Fruit fly (Drosophila melanogaster) whole organism, prepupa: Measurements from ENCODE around the gene CG1582.

Experiments used
- Blimp-1 ChIP-seq: fragments of 200-800 bp; sonication (Bioruptor generic); optimal IDR thresholded peaks from 3 replicates; lab custom pipeline; 2017; ENCODE audit warnings: missing biosample characterization, missing genetic modification characterization, mild to moderate bottlenecking, moderate library complexity, missing genetic modification reagents
- CG10631 ChIP-seq: fragments of 200-800 bp; sonication (Bioruptor generic); optimal IDR thresholded peaks from 2 replicates; lab custom pipeline; 2016; ENCODE audit warnings: missing biosample characterization, missing genetic modification characterization
- CG10669 ChIP-seq: fragments of 200-800 bp; sonication (Bioruptor generic); optimal IDR thresholded peaks from 3 replicates; lab custom pipeline; 2018; ENCODE audit warnings: missing biosample characterization, mild to moderate bottlenecking, missing genetic modification characterization, moderate library complexity
- CG11294 ChIP-seq: fragments of 200-800 bp; sonication (Bioruptor generic); IDR thresholded peaks from 2 replicates; pipeline ENCODE4 v1.3.6; 2022; ENCODE audit warnings: missing biosample characterization, missing genetic modification characterization
- CG11762 ChIP-seq: fragments of 200-800 bp; sonication (Bioruptor generic); optimal IDR thresholded peaks from 3 replicates; lab custom pipeline; 2016; ENCODE audit warnings: missing biosample characterization, missing genetic modification characterization; ENCODE audit not compliant: insufficient read depth
- CG11902 ChIP-seq: fragments of 200-800 bp; sonication (Bioruptor generic); optimal IDR thresholded peaks from 3 replicates; lab custom pipeline; 2016; ENCODE audit warnings: missing biosample characterization, missing genetic modification characterization
- CG15336 ChIP-seq: fragments of 200-800 bp; sonication (Bioruptor generic); IDR thresholded peaks from 2 replicates; pipeline ENCODE4 v1.3.6; 2022; ENCODE audit warnings: missing biosample characterization, missing genetic modification characterization
- CG1621 ChIP-seq: fragments of 200-800 bp; sonication (Bioruptor generic); optimal IDR thresholded peaks from 3 replicates; lab custom pipeline; 2018; ENCODE audit warnings: missing biosample characterization, mild to moderate bottlenecking, missing genetic modification characterization
- CG16779 ChIP-seq: fragments of 200-800 bp; sonication (Bioruptor generic); optimal IDR thresholded peaks from 3 replicates; lab custom pipeline; 2017; ENCODE audit warnings: missing biosample characterization, mild to moderate bottlenecking, missing genetic modification characterization
- CG3032 ChIP-seq: fragments of 200-800 bp; optimal IDR thresholded peaks from 2 replicates; lab custom pipeline; 2019; ENCODE audit warnings: missing biosample characterization, mild to moderate bottlenecking, missing genetic modification characterization, moderate library complexity
- CG31627 ChIP-seq: fragments of 200-800 bp; sonication (Bioruptor generic); optimal IDR thresholded peaks from 3 replicates; lab custom pipeline; 2016; ENCODE audit warnings: missing biosample characterization, missing genetic modification characterization
- CG34406 ChIP-seq: fragments of 200-800 bp; sonication (Bioruptor generic); optimal IDR thresholded peaks from 3 replicates; lab custom pipeline; 2016; ENCODE audit warnings: missing biosample characterization, missing genetic modification characterization
- CG3919 ChIP-seq: fragments of 200-800 bp; sonication (Bioruptor generic); optimal IDR thresholded peaks from 3 replicates; lab custom pipeline; 2016; ENCODE audit warnings: missing biosample characterization, missing genetic modification characterization
- CG6276 ChIP-seq: fragments of 200-800 bp; sonication (Bioruptor generic); optimal IDR thresholded peaks from 2 replicates; lab custom pipeline; 2017; ENCODE audit warnings: missing biosample characterization, mild to moderate bottlenecking, missing genetic modification characterization
- CG6792 ChIP-seq: fragments of 200-800 bp; sonication (Bioruptor generic); optimal IDR thresholded peaks from 3 replicates; lab custom pipeline; 2016; ENCODE audit warnings: missing biosample characterization, missing genetic modification characterization
- CG6808 ChIP-seq: fragments of 200-800 bp; sonication (Bioruptor generic); optimal IDR thresholded peaks from 3 replicates; lab custom pipeline; 2017; ENCODE audit warnings: missing biosample characterization, missing genetic modification characterization, mild to moderate bottlenecking, moderate library complexity, missing genetic modification reagents
- CG7368 ChIP-seq: fragments of 200-800 bp; sonication (Bioruptor generic); optimal IDR thresholded peaks from 3 replicates; lab custom pipeline; 2016; ENCODE audit warnings: missing biosample characterization, missing genetic modification characterization
- CG8319 ChIP-seq: fragments of 200-800 bp; sonication (Bioruptor generic); optimal IDR thresholded peaks from 3 replicates; lab custom pipeline; 2016; ENCODE audit warnings: missing biosample characterization, missing genetic modification characterization
- CG8632 ChIP-seq: fragments of 200-800 bp; sonication (Bioruptor generic); optimal IDR thresholded peaks from 3 replicates; lab custom pipeline; 2016; ENCODE audit warnings: missing biosample characterization, missing genetic modification characterization
- CG9139 ChIP-seq: fragments of 200-800 bp; sonication (Bioruptor generic); optimal IDR thresholded peaks from 3 replicates; lab custom pipeline; 2017; ENCODE audit warnings: missing biosample characterization, mild to moderate bottlenecking, missing genetic modification characterization
- Eip78C ChIP-seq: fragments of 200-800 bp; sonication (Bioruptor generic); peaks from one replicate; lab custom pipeline; 2016; ENCODE audit warnings: missing biosample characterization, missing genetic modification characterization
- Ets21C ChIP-seq: fragments of 200-800 bp; sonication (Bioruptor generic); optimal IDR thresholded peaks from 3 replicates; lab custom pipeline; 2016; ENCODE audit warnings: missing biosample characterization, missing genetic modification characterization
- Ets96B ChIP-seq: fragments of 200-800 bp; optimal IDR thresholded peaks from 2 replicates; lab custom pipeline; 2019; ENCODE audit warnings: missing biosample characterization, mild to moderate bottlenecking, missing genetic modification characterization, moderate library complexity
- Gug ChIP-seq: fragments of 200-800 bp; sonication (Bioruptor generic); IDR thresholded peaks from 2 replicates; pipeline ENCODE4 v1.3.6; 2022; ENCODE audit warnings: missing biosample characterization, missing genetic modification characterization
- Hr39 ChIP-seq: fragments of 200-800 bp; sonication (Bioruptor generic); optimal IDR thresholded peaks from 2 replicates; lab custom pipeline; 2016; ENCODE audit warnings: missing biosample characterization, missing genetic modification characterization
- Hr4 ChIP-seq: fragments of 200-800 bp; sonication (Bioruptor generic); optimal IDR thresholded peaks from 3 replicates; lab custom pipeline; 2016; ENCODE audit warnings: missing biosample characterization, missing genetic modification characterization
- OdsH ChIP-seq: fragments of 200-800 bp; sonication (Bioruptor generic); optimal IDR thresholded peaks from 3 replicates; lab custom pipeline; 2016; ENCODE audit warnings: missing biosample characterization, missing genetic modification characterization
- Smox ChIP-seq: fragments of 200-800 bp; sonication (Bioruptor generic); optimal IDR thresholded peaks from 3 replicates; lab custom pipeline; 2016; ENCODE audit warnings: missing biosample characterization, missing genetic modification characterization
- Sox15 ChIP-seq: fragments of 200-800 bp; sonication (Bioruptor generic); optimal IDR thresholded peaks from 3 replicates; lab custom pipeline; 2016; ENCODE audit warnings: missing biosample characterization, missing genetic modification characterization
- achi ChIP-seq: fragments of 200-800 bp; sonication (Bioruptor generic); optimal IDR thresholded peaks from 3 replicates; lab custom pipeline; 2016; ENCODE audit warnings: missing biosample characterization, missing genetic modification characterization
- acj6 ChIP-seq: fragments of 200-800 bp; sonication (Bioruptor generic); optimal IDR thresholded peaks from 3 replicates; lab custom pipeline; 2016; ENCODE audit warnings: missing biosample characterization, missing genetic modification characterization
- cyc ChIP-seq: fragments of 200-800 bp; sonication (Bioruptor generic); optimal IDR thresholded peaks from 3 replicates; lab custom pipeline; 2016; ENCODE audit warnings: missing biosample characterization, missing genetic modification characterization
- dac ChIP-seq: fragments of 200-800 bp; sonication (Bioruptor generic); optimal IDR thresholded peaks from 2 replicates; lab custom pipeline; 2017; ENCODE audit warnings: missing biosample characterization, mild to moderate bottlenecking, missing genetic modification characterization
- dsx ChIP-seq: fragments of 200-800 bp; optimal IDR thresholded peaks from 3 replicates; lab custom pipeline; 2019; ENCODE audit warnings: missing biosample characterization, mild to moderate bottlenecking, missing genetic modification characterization, moderate library complexity; ENCODE audit not compliant: poor library complexity, severe bottlenecking
- esn ChIP-seq: fragments of 200-800 bp; sonication (Bioruptor generic); optimal IDR thresholded peaks from 2 replicates; lab custom pipeline; 2016; ENCODE audit warnings: missing biosample characterization, mild to moderate bottlenecking, missing genetic modification characterization, moderate library complexity
- fd59A ChIP-seq: fragments of 200-800 bp; sonication (Bioruptor generic); optimal IDR thresholded peaks from 2 replicates; lab custom pipeline; 2017; ENCODE audit warnings: missing biosample characterization, mild to moderate bottlenecking, missing genetic modification characterization, missing genetic modification reagents
- fd85E ChIP-seq: fragments of 200-800 bp; sonication (Bioruptor generic); optimal IDR thresholded peaks from 3 replicates; lab custom pipeline; 2016; ENCODE audit warnings: missing biosample characterization, missing genetic modification characterization
- lz ChIP-seq: fragments of 200-800 bp; sonication (Bioruptor generic); optimal IDR thresholded peaks from 3 replicates; lab custom pipeline; 2016; ENCODE audit warnings: missing biosample characterization, missing genetic modification characterization
- net ChIP-seq: fragments of 200-800 bp; sonication (Bioruptor generic); optimal IDR thresholded peaks from 3 replicates; lab custom pipeline; 2016; ENCODE audit warnings: missing biosample characterization, missing genetic modification characterization
- pdm3 ChIP-seq: fragments of 200-800 bp; sonication (Bioruptor generic); optimal IDR thresholded peaks from 3 replicates; lab custom pipeline; 2016; ENCODE audit warnings: missing biosample characterization, missing genetic modification characterization
- salr ChIP-seq, 2 experiments: fragments of 200-800 bp; sonication (Bioruptor generic); optimal IDR thresholded peaks; 3 replicates each; lab custom pipeline; 2016 to 2018; ENCODE audit warnings: missing biosample characterization in 2 of 2, missing genetic modification characterization in 2 of 2, mild to moderate bottlenecking in 1 of 2
- spab ChIP-seq: fragments of 200-800 bp; sonication (Bioruptor generic); optimal IDR thresholded peaks from 2 replicates; lab custom pipeline; 2017; ENCODE audit warnings: missing biosample characterization, mild to moderate bottlenecking, missing genetic modification characterization, missing genetic modification reagents
- ss ChIP-seq, 2 experiments: fragments of 200-800 bp; sonication (Bioruptor generic); optimal IDR thresholded peaks; 2 replicates in 1 of 2; 3 replicates in 1 of 2; lab custom pipeline; 2017 to 2018; ENCODE audit warnings: mild to moderate bottlenecking in 2 of 2, missing biosample characterization in 2 of 2, missing genetic modification characterization in 2 of 2, moderate library complexity in 1 of 2
- svp ChIP-seq: fragments of 200-800 bp; sonication (Bioruptor generic); peaks from one replicate; lab custom pipeline; 2016; ENCODE audit warnings: missing biosample characterization, missing genetic modification characterization
- topi ChIP-seq: fragments of 200-800 bp; sonication (Bioruptor generic); optimal IDR thresholded peaks from 3 replicates; lab custom pipeline; 2016; ENCODE audit warnings: missing biosample characterization, missing genetic modification characterization
- vri ChIP-seq: fragments of 200-800 bp; sonication (Bioruptor generic); optimal IDR thresholded peaks from 3 replicates; lab custom pipeline; 2016; ENCODE audit warnings: missing biosample characterization, mild to moderate bottlenecking, missing genetic modification characterization

CG1582 gene

dm6 chrX:10865580-10866331 lies 33.3 kb downstream of the CG1582 start:
- TF ChIP-seq CG16779 (tag; lab: Kevin White, UChicago) (no peak), Hr39 (GFP tag; lab: Kevin White, UChicago) (no peak), CG6792 (GFP tag; lab: Kevin White, UChicago) (no peak), CG3032 (tag; lab: Kevin White, UChicago) (no peak), CG11294 (GFP tag; lab: Robert Waterston, UW) (no peak), salr (GFP tag; optimal IDR thresholded peaks at IDR 0.05; lab: Kevin White, UChicago) (no peak), CG15336 (GFP tag; lab: Robert Waterston, UW) (no peak), cyc (no peak), Hr4 (GFP tag; lab: Kevin White, UChicago) (no peak), achi (GFP tag; lab: Kevin White, UChicago) (no peak), CG10631 (GFP tag; lab: Kevin White, UChicago) (no peak), CG8319 (no peak)

DNA sequence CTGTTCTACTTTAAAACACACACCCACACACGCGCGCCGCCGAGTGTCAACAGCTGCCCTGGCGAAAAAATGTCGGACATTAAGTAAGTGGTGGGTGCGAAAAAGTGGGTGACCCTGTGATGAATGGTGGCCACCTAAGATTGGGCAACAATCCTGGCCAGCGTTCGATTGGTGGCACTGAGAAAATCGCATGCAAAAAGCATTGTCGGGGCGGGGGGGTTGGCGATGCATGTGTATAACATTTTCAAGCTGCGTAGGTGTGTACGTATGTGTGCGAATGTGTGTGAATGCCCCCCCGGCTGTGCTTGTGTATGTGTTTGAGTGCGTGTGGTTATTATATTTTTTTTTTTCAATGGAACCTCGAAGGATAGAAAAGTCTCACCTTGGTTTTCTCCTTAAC lies 41.2 kb downstream of the CG1582 start:
- no peak for TF ChIP-seq CG34406 (GFP tag; lab: Kevin White, UChicago)
- TF ChIP-seq net (GFP tag; lab: Kevin White, UChicago) = no peak

- TF ChIP-seq Ets21C (GFP tag; lab: Kevin White, UChicago) = peak; percentile 40
- no peak for TF ChIP-seq fd59A (GFP tag; lab: Kevin White, UChicago)
- TF ChIP-seq vri (GFP tag; lab: Kevin White, UChicago) = no peak
- TF ChIP-seq CG16779 (tag; lab: Kevin White, UChicago) = no peak
- no peak for TF ChIP-seq CG11902 (GFP tag; lab: Kevin White, UChicago)
- TF ChIP-seq Eip78C (GFP tag; lab: Kevin White, UChicago) = peak; percentile 69
- TF ChIP-seq spab = no peak
- no peak for TF ChIP-seq salr (GFP tag; optimal IDR thresholded peaks at IDR 0.05; lab: Kevin White, UChicago)
- TF ChIP-seq CG10669 (GFP tag; lab: Kevin White, UChicago) = no peak
- TF ChIP-seq OdsH (GFP tag; lab: Kevin White, UChicago) = no peak
- TF ChIP-seq acj6 (GFP tag; lab: Kevin White, UChicago) = no peak
- peak; percentile 56 for TF ChIP-seq lz
- TF ChIP-seq CG8632 (GFP tag; lab: Kevin White, UChicago) = no peak
- no peak for TF ChIP-seq CG6276 (GFP tag; lab: Kevin White, UChicago)
- no peak for TF ChIP-seq CG9139 (GFP tag; lab: Kevin White, UChicago)
- peak; percentile 34; the same call in 1 of the 2 replicates for TF ChIP-seq Gug
- TF ChIP-seq ss (GFP tag; optimal IDR thresholded peaks at IDR 0.05; lab: Kevin White, UChicago) = no peak
- peak; percentile 53 for TF ChIP-seq CG31627 (GFP tag; lab: Kevin White, UChicago)
- no peak for TF ChIP-seq CG7368
- TF ChIP-seq Smox (GFP tag; lab: Kevin White, UChicago) = peak; percentile 43
- no peak for TF ChIP-seq Blimp-1 (GFP tag; lab: Kevin White, UChicago)
- TF ChIP-seq pdm3 = no peak
- TF ChIP-seq CG3032 (tag; lab: Kevin White, UChicago) = peak; percentile 31
- TF ChIP-seq CG11762 = no peak
- no peak for TF ChIP-seq CG11294 (GFP tag; lab: Robert Waterston, UW)
- TF ChIP-seq dac (GFP tag; lab: Kevin White, UChicago) = no peak
- TF ChIP-seq svp = no peak
- peak; percentile 52 for TF ChIP-seq cyc
- no peak for TF ChIP-seq fd85E (GFP tag; lab: Kevin White, UChicago)
- TF ChIP-seq CG1621 (tag; lab: Kevin White, UChicago) = no peak
- TF ChIP-seq Sox15 (GFP tag; lab: Kevin White, UChicago) = no peak
- TF ChIP-seq CG15336 (GFP tag; lab: Robert Waterston, UW) = no peak
- peak; percentile 15 for TF ChIP-seq Ets96B
- TF ChIP-seq CG10631 (GFP tag; lab: Kevin White, UChicago) = no peak
- TF ChIP-seq topi = peak; percentile 33
- TF ChIP-seq esn = peak; percentile 43
- no peak for TF ChIP-seq CG6808 (GFP tag; lab: Kevin White, UChicago)
- no peak for TF ChIP-seq CG3919
- no peak for TF ChIP-seq net (GFP tag; lab: Kevin White, UChicago)
- TF ChIP-seq dsx (GFP tag; lab: Kevin White, UChicago) = no peak
Observed at dm6 chrX:10857376-10857775, 41.7 kb downstream of the CG1582 start, which contains the start of the genes sofe and CG2186. Gene sofe (minus strand): TSS chrX:10857413. Gene CG2186 (plus strand): TSS chrX:10857655.
